Fruit fly (Drosophila melanogaster) whole organism, prepupa: ENCODE measurements around the gene CG17776.
A peak's percentile ranks its signal among the peaks of the same experiment; 100 is the strongest.

Experiments used
- Blimp-1 ChIP-seq: fragments of 200-800 bp; sonication (Bioruptor generic); optimal IDR thresholded peaks from 3 replicates; lab custom pipeline; 2017; ENCODE audit warnings: missing biosample characterization, missing genetic modification characterization, mild to moderate bottlenecking, moderate library complexity, missing genetic modification reagents
- CG10631 ChIP-seq: fragments of 200-800 bp; sonication (Bioruptor generic); optimal IDR thresholded peaks from 2 replicates; lab custom pipeline; 2016; ENCODE audit warnings: missing biosample characterization, missing genetic modification characterization
- CG10669 ChIP-seq: fragments of 200-800 bp; sonication (Bioruptor generic); optimal IDR thresholded peaks from 3 replicates; lab custom pipeline; 2018; ENCODE audit warnings: missing biosample characterization, mild to moderate bottlenecking, missing genetic modification characterization, moderate library complexity
- CG11762 ChIP-seq: fragments of 200-800 bp; sonication (Bioruptor generic); optimal IDR thresholded peaks from 3 replicates; lab custom pipeline; 2016; ENCODE audit warnings: missing biosample characterization, missing genetic modification characterization; ENCODE audit not compliant: insufficient read depth
- CG11902 ChIP-seq: fragments of 200-800 bp; sonication (Bioruptor generic); optimal IDR thresholded peaks from 3 replicates; lab custom pipeline; 2016; ENCODE audit warnings: missing biosample characterization, missing genetic modification characterization
- CG15336 ChIP-seq: fragments of 200-800 bp; sonication (Bioruptor generic); IDR thresholded peaks from 2 replicates; pipeline ENCODE4 v1.3.6; 2022; ENCODE audit warnings: missing biosample characterization, missing genetic modification characterization
- CG1621 ChIP-seq: fragments of 200-800 bp; sonication (Bioruptor generic); optimal IDR thresholded peaks from 3 replicates; lab custom pipeline; 2018; ENCODE audit warnings: missing biosample characterization, mild to moderate bottlenecking, missing genetic modification characterization
- CG16779 ChIP-seq: fragments of 200-800 bp; sonication (Bioruptor generic); optimal IDR thresholded peaks from 3 replicates; lab custom pipeline; 2017; ENCODE audit warnings: missing biosample characterization, mild to moderate bottlenecking, missing genetic modification characterization
- CG31627 ChIP-seq: fragments of 200-800 bp; sonication (Bioruptor generic); optimal IDR thresholded peaks from 3 replicates; lab custom pipeline; 2016; ENCODE audit warnings: missing biosample characterization, missing genetic modification characterization
- CG32006 ChIP-seq: fragments of 200-800 bp; sonication (Bioruptor generic); optimal IDR thresholded peaks from 3 replicates; lab custom pipeline; 2017; ENCODE audit warnings: missing biosample characterization, mild to moderate bottlenecking, missing genetic modification characterization
- CG34406 ChIP-seq: fragments of 200-800 bp; sonication (Bioruptor generic); optimal IDR thresholded peaks from 3 replicates; lab custom pipeline; 2016; ENCODE audit warnings: missing biosample characterization, missing genetic modification characterization
- CG3919 ChIP-seq: fragments of 200-800 bp; sonication (Bioruptor generic); optimal IDR thresholded peaks from 3 replicates; lab custom pipeline; 2016; ENCODE audit warnings: missing biosample characterization, missing genetic modification characterization
- CG4318 ChIP-seq: fragments of 200-800 bp; sonication (Bioruptor generic); optimal IDR thresholded peaks from 3 replicates; lab custom pipeline; 2017; ENCODE audit warnings: missing biosample characterization, mild to moderate bottlenecking, missing genetic modification characterization
- CG6163 ChIP-seq: fragments of 200-800 bp; sonication (Bioruptor generic); IDR thresholded peaks from 3 replicates; pipeline ENCODE4 v1.3.6; 2022; ENCODE audit warnings: missing biosample characterization, missing genetic modification characterization
- CG6792 ChIP-seq: fragments of 200-800 bp; sonication (Bioruptor generic); optimal IDR thresholded peaks from 3 replicates; lab custom pipeline; 2016; ENCODE audit warnings: missing biosample characterization, missing genetic modification characterization
- CG7368 ChIP-seq: fragments of 200-800 bp; sonication (Bioruptor generic); optimal IDR thresholded peaks from 3 replicates; lab custom pipeline; 2016; ENCODE audit warnings: missing biosample characterization, missing genetic modification characterization
- CG8119 ChIP-seq: fragments of 200-800 bp; sonication (Bioruptor generic); IDR thresholded peaks from 3 replicates; pipeline ENCODE4 v1.3.6; 2022; ENCODE audit warnings: missing biosample characterization, missing genetic modification characterization
- CG8319 ChIP-seq: fragments of 200-800 bp; sonication (Bioruptor generic); optimal IDR thresholded peaks from 3 replicates; lab custom pipeline; 2016; ENCODE audit warnings: missing biosample characterization, missing genetic modification characterization
- CG8632 ChIP-seq: fragments of 200-800 bp; sonication (Bioruptor generic); optimal IDR thresholded peaks from 3 replicates; lab custom pipeline; 2016; ENCODE audit warnings: missing biosample characterization, missing genetic modification characterization
- CG9139 ChIP-seq: fragments of 200-800 bp; sonication (Bioruptor generic); optimal IDR thresholded peaks from 3 replicates; lab custom pipeline; 2017; ENCODE audit warnings: missing biosample characterization, mild to moderate bottlenecking, missing genetic modification characterization
- Eip78C ChIP-seq: fragments of 200-800 bp; sonication (Bioruptor generic); peaks from one replicate; lab custom pipeline; 2016; ENCODE audit warnings: missing biosample characterization, missing genetic modification characterization
- Ets21C ChIP-seq: fragments of 200-800 bp; sonication (Bioruptor generic); optimal IDR thresholded peaks from 3 replicates; lab custom pipeline; 2016; ENCODE audit warnings: missing biosample characterization, missing genetic modification characterization
- Ets96B ChIP-seq: fragments of 200-800 bp; optimal IDR thresholded peaks from 2 replicates; lab custom pipeline; 2019; ENCODE audit warnings: missing biosample characterization, mild to moderate bottlenecking, missing genetic modification characterization, moderate library complexity
- Gug ChIP-seq: fragments of 200-800 bp; sonication (Bioruptor generic); IDR thresholded peaks from 2 replicates; pipeline ENCODE4 v1.3.6; 2022; ENCODE audit warnings: missing biosample characterization, missing genetic modification characterization
- Hr39 ChIP-seq: fragments of 200-800 bp; sonication (Bioruptor generic); optimal IDR thresholded peaks from 2 replicates; lab custom pipeline; 2016; ENCODE audit warnings: missing biosample characterization, missing genetic modification characterization
- Hr4 ChIP-seq: fragments of 200-800 bp; sonication (Bioruptor generic); optimal IDR thresholded peaks from 3 replicates; lab custom pipeline; 2016; ENCODE audit warnings: missing biosample characterization, missing genetic modification characterization
- Met ChIP-seq: fragments of 200-800 bp; sonication (Bioruptor generic); optimal IDR thresholded peaks from 3 replicates; lab custom pipeline; 2016; ENCODE audit warnings: missing biosample characterization, missing genetic modification characterization
- Sox102F ChIP-seq: fragments of 200-800 bp; sonication (Bioruptor generic); optimal IDR thresholded peaks from 2 replicates; lab custom pipeline; 2016; ENCODE audit warnings: missing biosample characterization, mild to moderate bottlenecking, missing genetic modification characterization
- Sox14 ChIP-seq: fragments of 200-800 bp; sonication (Bioruptor generic); optimal IDR thresholded peaks from 3 replicates; lab custom pipeline; 2016; ENCODE audit warnings: missing biosample characterization, missing genetic modification characterization
- Sox15 ChIP-seq: fragments of 200-800 bp; sonication (Bioruptor generic); optimal IDR thresholded peaks from 3 replicates; lab custom pipeline; 2016; ENCODE audit warnings: missing biosample characterization, missing genetic modification characterization
- achi ChIP-seq: fragments of 200-800 bp; sonication (Bioruptor generic); optimal IDR thresholded peaks from 3 replicates; lab custom pipeline; 2016; ENCODE audit warnings: missing biosample characterization, missing genetic modification characterization
- cyc ChIP-seq: fragments of 200-800 bp; sonication (Bioruptor generic); optimal IDR thresholded peaks from 3 replicates; lab custom pipeline; 2016; ENCODE audit warnings: missing biosample characterization, missing genetic modification characterization
- dac ChIP-seq: fragments of 200-800 bp; sonication (Bioruptor generic); optimal IDR thresholded peaks from 2 replicates; lab custom pipeline; 2017; ENCODE audit warnings: missing biosample characterization, mild to moderate bottlenecking, missing genetic modification characterization
- dsx ChIP-seq: fragments of 200-800 bp; optimal IDR thresholded peaks from 3 replicates; lab custom pipeline; 2019; ENCODE audit warnings: missing biosample characterization, mild to moderate bottlenecking, missing genetic modification characterization, moderate library complexity; ENCODE audit not compliant: poor library complexity, severe bottlenecking
- eg ChIP-seq: fragments of 200-800 bp; sonication (Bioruptor generic); IDR thresholded peaks from 3 replicates; pipeline ENCODE4 v1.3.6; 2022; ENCODE audit warnings: missing biosample characterization, missing genetic modification characterization
- esn ChIP-seq: fragments of 200-800 bp; sonication (Bioruptor generic); optimal IDR thresholded peaks from 2 replicates; lab custom pipeline; 2016; ENCODE audit warnings: missing biosample characterization, mild to moderate bottlenecking, missing genetic modification characterization, moderate library complexity
- fd59A ChIP-seq: fragments of 200-800 bp; sonication (Bioruptor generic); optimal IDR thresholded peaks from 2 replicates; lab custom pipeline; 2017; ENCODE audit warnings: missing biosample characterization, mild to moderate bottlenecking, missing genetic modification characterization, missing genetic modification reagents
- fd85E ChIP-seq: fragments of 200-800 bp; sonication (Bioruptor generic); optimal IDR thresholded peaks from 3 replicates; lab custom pipeline; 2016; ENCODE audit warnings: missing biosample characterization, missing genetic modification characterization
- lz ChIP-seq: fragments of 200-800 bp; sonication (Bioruptor generic); optimal IDR thresholded peaks from 3 replicates; lab custom pipeline; 2016; ENCODE audit warnings: missing biosample characterization, missing genetic modification characterization
- salr ChIP-seq, 2 experiments: fragments of 200-800 bp; sonication (Bioruptor generic); optimal IDR thresholded peaks; 3 replicates each; lab custom pipeline; 2016 to 2018; ENCODE audit warnings: missing biosample characterization in 2 of 2, missing genetic modification characterization in 2 of 2, mild to moderate bottlenecking in 1 of 2
- spab ChIP-seq: fragments of 200-800 bp; sonication (Bioruptor generic); optimal IDR thresholded peaks from 2 replicates; lab custom pipeline; 2017; ENCODE audit warnings: missing biosample characterization, mild to moderate bottlenecking, missing genetic modification characterization, missing genetic modification reagents
- ss ChIP-seq, 2 experiments: fragments of 200-800 bp; sonication (Bioruptor generic); optimal IDR thresholded peaks; 2 replicates in 1 of 2; 3 replicates in 1 of 2; lab custom pipeline; 2017 to 2018; ENCODE audit warnings: mild to moderate bottlenecking in 2 of 2, missing biosample characterization in 2 of 2, missing genetic modification characterization in 2 of 2, moderate library complexity in 1 of 2
- svp ChIP-seq: fragments of 200-800 bp; sonication (Bioruptor generic); peaks from one replicate; lab custom pipeline; 2016; ENCODE audit warnings: missing biosample characterization, missing genetic modification characterization
- vri ChIP-seq: fragments of 200-800 bp; sonication (Bioruptor generic); optimal IDR thresholded peaks from 3 replicates; lab custom pipeline; 2016; ENCODE audit warnings: missing biosample characterization, mild to moderate bottlenecking, missing genetic modification characterization

Gene CG17776

dm6 chrX:2140487-2140886 is 44.0 kb upstream of the CG17776 start:
- no peak for TF ChIP-seq CG6792
- TF ChIP-seq fd85E (GFP tag; lab: Kevin White, UChicago): no peak
- TF ChIP-seq dac (GFP tag; lab: Kevin White, UChicago): no peak
- TF ChIP-seq CG6163: peak; percentile 54; the same call in 2 of the 3 replicates
- TF ChIP-seq CG16779 (tag; lab: Kevin White, UChicago): no peak
- TF ChIP-seq CG8119 (GFP tag; lab: Robert Waterston, UW): no peak
- no peak for TF ChIP-seq CG4318 (GFP tag; lab: Kevin White, UChicago)
- TF ChIP-seq salr (GFP tag; optimal IDR thresholded peaks at IDR 0.05; lab: Kevin White, UChicago): no peak
- no peak for TF ChIP-seq CG9139 (GFP tag; lab: Kevin White, UChicago)
- no peak for TF ChIP-seq Sox102F (GFP tag; lab: Kevin White, UChicago)
- no peak for TF ChIP-seq CG8632 (GFP tag; lab: Kevin White, UChicago)
- no peak for TF ChIP-seq CG11762 (GFP tag; lab: Kevin White, UChicago)
- TF ChIP-seq CG10669: no peak
- TF ChIP-seq cyc (GFP tag; lab: Kevin White, UChicago): no peak
- TF ChIP-seq Met (GFP tag; lab: Kevin White, UChicago): peak; percentile 6
- no peak for TF ChIP-seq fd59A (GFP tag; lab: Kevin White, UChicago)
- TF ChIP-seq svp: peak; percentile 67
- no peak for TF ChIP-seq lz (GFP tag; lab: Kevin White, UChicago)
- no peak for TF ChIP-seq Sox15 (GFP tag; lab: Kevin White, UChicago)
- no peak for TF ChIP-seq CG11902 (GFP tag; lab: Kevin White, UChicago)
- TF ChIP-seq CG31627 (GFP tag; lab: Kevin White, UChicago): no peak
- peak; percentile 34; the same call in 1 of the 3 replicates for TF ChIP-seq eg (GFP tag; lab: Robert Waterston, UW)
- TF ChIP-seq Gug: no peak
- no peak for TF ChIP-seq Ets21C (GFP tag; lab: Kevin White, UChicago)
- TF ChIP-seq CG15336 (GFP tag; lab: Robert Waterston, UW): no peak
- no peak for TF ChIP-seq CG8319
- TF ChIP-seq CG7368 (GFP tag; lab: Kevin White, UChicago): no peak
- no peak for TF ChIP-seq CG10631 (GFP tag; lab: Kevin White, UChicago)
- no peak for TF ChIP-seq spab (GFP tag; lab: Kevin White, UChicago)
- TF ChIP-seq Hr39: no peak
- TF ChIP-seq Blimp-1 (GFP tag; lab: Kevin White, UChicago): no peak
- no peak for TF ChIP-seq ss (GFP tag; optimal IDR thresholded peaks at IDR 0.05; lab: Kevin White, UChicago)
- TF ChIP-seq Ets96B (tag; lab: Kevin White, UChicago): no peak
- no peak for TF ChIP-seq Eip78C (GFP tag; lab: Kevin White, UChicago)
- TF ChIP-seq CG1621: peak; percentile 37
- no peak for TF ChIP-seq Sox14 (GFP tag; lab: Kevin White, UChicago)
- no peak for TF ChIP-seq esn
- peak; percentile 12 for TF ChIP-seq CG34406
- TF ChIP-seq vri: no peak
- TF ChIP-seq Hr4 (GFP tag; lab: Kevin White, UChicago): no peak
- peak; percentile 29 for TF ChIP-seq dsx (GFP tag; lab: Kevin White, UChicago)
- TF ChIP-seq CG32006: no peak
- no peak for TF ChIP-seq achi (GFP tag; lab: Kevin White, UChicago)
- TF ChIP-seq CG3919 (GFP tag; lab: Kevin White, UChicago): no peak
